Fruit fly (Drosophila melanogaster) whole organism, embryonic: Measurements from ENCODE around the gene Papss.

Experiments used
- Abd-B ChIP-seq: fragments of 200-800 bp; sonication (Bioruptor generic); optimal IDR thresholded peaks from 2 replicates; lab custom pipeline; 2018; ENCODE audit warnings: missing biosample characterization, mild to moderate bottlenecking, missing genetic modification characterization, moderate library complexity
- Bgb ChIP-seq: fragments of 200-800 bp; sonication (Bioruptor generic); IDR thresholded peaks from 2 replicates; pipeline ENCODE4 v1.3.6; 2022; ENCODE audit warnings: missing biosample characterization, missing genetic modification characterization; ENCODE audit not compliant: partially characterized antibody
- CG10209 ChIP-seq: fragments of 200-800 bp; sonication (Bioruptor generic); optimal IDR thresholded peaks from 3 replicates; lab custom pipeline; 2017; ENCODE audit warnings: missing biosample characterization, mild to moderate bottlenecking, missing genetic modification characterization, missing genetic modification reagents
- CG10431 ChIP-seq: fragments of 200-800 bp; sonication (Bioruptor generic); optimal IDR thresholded peaks from 3 replicates; lab custom pipeline; 2018; ENCODE audit warnings: missing biosample characterization, mild to moderate bottlenecking, missing genetic modification characterization
- CG12104 ChIP-seq: fragments of 200-800 bp; sonication (Bioruptor generic); optimal IDR thresholded peaks from 3 replicates; lab custom pipeline; 2016; ENCODE audit warnings: missing biosample characterization, missing genetic modification characterization
- CG12659 ChIP-seq: fragments of 200-800 bp; sonication (Bioruptor generic); optimal IDR thresholded peaks from 3 replicates; lab custom pipeline; 2017; ENCODE audit warnings: mild to moderate bottlenecking, missing biosample characterization, missing genetic modification reagents, missing genetic modification characterization
- CG13287 ChIP-seq: fragments of 200-800 bp; sonication (Bioruptor generic); IDR thresholded peaks from 2 replicates; pipeline ENCODE4 v1.3.6; 2022; ENCODE audit warnings: missing biosample characterization, missing genetic modification characterization; ENCODE audit not compliant: partially characterized antibody
- CG15479 ChIP-seq: fragments of 200-800 bp; sonication (Bioruptor generic); optimal IDR thresholded peaks from 3 replicates; lab custom pipeline; 2019; ENCODE audit warnings: missing biosample characterization, mild to moderate bottlenecking, missing genetic modification characterization, moderate library complexity
- CG15601 ChIP-seq: fragments of 200-800 bp; sonication (Bioruptor generic); optimal IDR thresholded peaks from 3 replicates; lab custom pipeline; 2019; ENCODE audit warnings: missing biosample characterization, mild to moderate bottlenecking, missing genetic modification characterization, moderate library complexity
- CG17186 ChIP-seq: fragments of 200-800 bp; sonication (Bioruptor generic); optimal IDR thresholded peaks from 3 replicates; lab custom pipeline; 2017; ENCODE audit warnings: missing biosample characterization, missing genetic modification reagents, missing genetic modification characterization
- CG17361 ChIP-seq: fragments of 200-800 bp; sonication (Bioruptor generic); IDR thresholded peaks from 3 replicates; pipeline ENCODE4 v1.3.6; 2022; ENCODE audit warnings: missing biosample characterization, missing genetic modification characterization
- CG17385 ChIP-seq: fragments of 200-800 bp; sonication (Bioruptor generic); optimal IDR thresholded peaks from 3 replicates; lab custom pipeline; 2018; ENCODE audit warnings: missing biosample characterization, mild to moderate bottlenecking, missing genetic modification characterization
- CG18011 ChIP-seq: fragments of 200-800 bp; sonication (Bioruptor generic); optimal IDR thresholded peaks from 2 replicates; lab custom pipeline; 2017; ENCODE audit warnings: missing biosample characterization, missing genetic modification characterization, mild to moderate bottlenecking, moderate library complexity, missing genotype
- CG18764 ChIP-seq: fragments of 200-800 bp; sonication (Bioruptor generic); optimal IDR thresholded peaks from 3 replicates; lab custom pipeline; 2016; ENCODE audit warnings: missing biosample characterization, missing genetic modification characterization
- CG2199 ChIP-seq: fragments of 200-800 bp; sonication (Bioruptor generic); IDR thresholded peaks from 3 replicates; pipeline ENCODE4 v1.3.6; 2022; ENCODE audit warnings: missing biosample characterization, missing genetic modification characterization
- CG31224 ChIP-seq: fragments of 200-800 bp; sonication (Bioruptor generic); IDR thresholded peaks from 2 replicates; pipeline ENCODE4 v1.3.6; 2022; ENCODE audit warnings: missing biosample characterization, missing genetic modification characterization
- CG3163 ChIP-seq: fragments of 200-800 bp; sonication (Bioruptor generic); optimal IDR thresholded peaks from 3 replicates; lab custom pipeline; 2016; ENCODE audit warnings: missing biosample characterization, missing genetic modification characterization
- CG42726 ChIP-seq: fragments of 200-800 bp; sonication (Bioruptor generic); IDR thresholded peaks from 2 replicates; pipeline ENCODE4 v1.3.6; 2022; ENCODE audit warnings: missing biosample characterization, missing genetic modification characterization; ENCODE audit not compliant: partially characterized antibody
- CG4360 ChIP-seq: fragments of 200-800 bp; sonication (Bioruptor generic); IDR thresholded peaks from 2 replicates; pipeline ENCODE4 v1.3.6; 2022; ENCODE audit warnings: missing biosample characterization, missing genetic modification characterization
- CG5953 ChIP-seq: fragments of 200-800 bp; sonication (Bioruptor generic); IDR thresholded peaks from 2 replicates; pipeline ENCODE4 v1.3.6; 2022; ENCODE audit warnings: missing biosample characterization, missing genetic modification characterization
- CG6654 ChIP-seq: fragments of 200-800 bp; sonication (Bioruptor generic); optimal IDR thresholded peaks from 2 replicates; lab custom pipeline; 2017; ENCODE audit warnings: missing biosample characterization, mild to moderate bottlenecking, missing genetic modification characterization
- CG7745 ChIP-seq: fragments of 200-800 bp; sonication (Bioruptor generic); optimal IDR thresholded peaks from 2 replicates; lab custom pipeline; 2018; ENCODE audit warnings: missing biosample characterization, mild to moderate bottlenecking, missing genetic modification characterization, moderate library complexity
- CG9797 ChIP-seq: fragments of 200-800 bp; sonication (Bioruptor generic); optimal IDR thresholded peaks from 3 replicates; lab custom pipeline; 2018; ENCODE audit warnings: missing biosample characterization, mild to moderate bottlenecking, missing genetic modification characterization
- Camta ChIP-seq: fragments of 200-800 bp; sonication (Bioruptor generic); optimal IDR thresholded peaks from 2 replicates; lab custom pipeline; 2016; ENCODE audit warnings: missing biosample characterization, missing genetic modification characterization
- D19B ChIP-seq: fragments of 200-800 bp; sonication (Bioruptor generic); optimal IDR thresholded peaks from 2 replicates; lab custom pipeline; 2017; ENCODE audit warnings: missing biosample characterization, mild to moderate bottlenecking, missing genetic modification characterization
- Dp ChIP-seq: fragments of 200-800 bp; sonication (Bioruptor generic); optimal IDR thresholded peaks from 2 replicates; lab custom pipeline; 2018; ENCODE audit warnings: missing biosample characterization, mild to moderate bottlenecking, missing genetic modification characterization, moderate library complexity
- Ets65A ChIP-seq: fragments of 200-800 bp; sonication (Bioruptor generic); peaks from one replicate; lab custom pipeline; 2016; ENCODE audit warnings: missing biosample characterization, missing genetic modification characterization
- MESR4 ChIP-seq: fragments of 200-800 bp; sonication (Bioruptor generic); optimal IDR thresholded peaks from 2 replicates; lab custom pipeline; 2018; ENCODE audit warnings: missing biosample characterization, mild to moderate bottlenecking, missing genetic modification characterization, moderate library complexity
- MTF-1 ChIP-seq: fragments of 200-800 bp; sonication (Bioruptor generic); optimal IDR thresholded peaks from 2 replicates; lab custom pipeline; 2018; ENCODE audit warnings: missing biosample characterization, mild to moderate bottlenecking, missing genetic modification characterization, borderline replicate concordance
- Ravus ChIP-seq: fragments of 200-800 bp; sonication (Bioruptor generic); IDR thresholded peaks from 2 replicates; pipeline ENCODE4 v1.3.6; 2022; ENCODE audit warnings: missing biosample characterization, missing genetic modification characterization
- Rx ChIP-seq: fragments of 200-800 bp; sonication (Bioruptor generic); IDR thresholded peaks from 2 replicates; pipeline ENCODE4 v1.3.6; 2022; ENCODE audit warnings: missing biosample characterization, missing genetic modification characterization
- Sox102F ChIP-seq: fragments of 200-800 bp; sonication (Bioruptor generic); optimal IDR thresholded peaks from 2 replicates; lab custom pipeline; 2018; ENCODE audit warnings: missing biosample characterization, mild to moderate bottlenecking, missing genetic modification characterization, moderate library complexity
- aop ChIP-seq: fragments of 200-800 bp; sonication (Bioruptor generic); IDR thresholded peaks from 2 replicates; pipeline ENCODE4 v1.3.6; 2022; ENCODE audit warnings: missing biosample characterization, missing genetic modification characterization
- cad ChIP-seq: fragments of >200 bp; optimal IDR thresholded peaks from 2 replicates; lab custom pipeline; 2017; ENCODE audit warnings: missing biosample characterization, missing genetic modification characterization
- ci ChIP-seq: fragments of 200-800 bp; sonication (Bioruptor generic); IDR thresholded peaks from 3 replicates; pipeline ENCODE4 v1.3.6; 2022; ENCODE audit warnings: missing biosample characterization, missing genetic modification characterization
- corto ChIP-seq: fragments of 200-800 bp; sonication (Bioruptor generic); optimal IDR thresholded peaks from 2 replicates; lab custom pipeline; 2016; ENCODE audit warnings: missing biosample characterization, mild to moderate bottlenecking, missing genetic modification characterization, moderate library complexity
- danr ChIP-seq: fragments of 200-800 bp; sonication (Bioruptor generic); IDR thresholded peaks from 2 replicates; pipeline ENCODE4 v1.3.6; 2022; ENCODE audit warnings: missing biosample characterization, missing genetic modification characterization
- ftz-f1 ChIP-seq: fragments of 200-800 bp; sonication (Bioruptor generic); optimal IDR thresholded peaks from 2 replicates; lab custom pipeline; 2016; ENCODE audit warnings: missing biosample characterization, missing genetic modification characterization
- kni ChIP-seq: fragments of 200-800 bp; sonication (Bioruptor generic); optimal IDR thresholded peaks from 3 replicates; lab custom pipeline; 2017; ENCODE audit warnings: mild to moderate bottlenecking, missing biosample characterization, missing genetic modification reagents, missing genetic modification characterization
- mirr ChIP-seq: fragments of 200-800 bp; sonication (Bioruptor generic); optimal IDR thresholded peaks from 3 replicates; lab custom pipeline; 2018; ENCODE audit warnings: missing biosample characterization, mild to moderate bottlenecking, missing genetic modification characterization
- nom ChIP-seq: fragments of 200-800 bp; sonication (Bioruptor generic); optimal IDR thresholded peaks from 2 replicates; lab custom pipeline; 2017; ENCODE audit warnings: missing biosample characterization, missing genetic modification characterization, mild to moderate bottlenecking, moderate library complexity, missing genetic modification reagents
- oc ChIP-seq: fragments of 200-800 bp; sonication (Bioruptor generic); optimal IDR thresholded peaks from 2 replicates; lab custom pipeline; 2018; ENCODE audit warnings: missing biosample characterization, mild to moderate bottlenecking, missing genetic modification characterization, moderate library complexity
- otp ChIP-seq: fragments of 200-800 bp; sonication (Bioruptor generic); IDR thresholded peaks from 3 replicates; pipeline ENCODE4, ENCODE4 v1.3.6; 2022; ENCODE audit warnings: missing biosample characterization, missing genetic modification characterization
- sens ChIP-seq: fragments of 200-800 bp; sonication (Bioruptor generic); peaks from one replicate; lab custom pipeline; 2016; ENCODE audit warnings: missing biosample characterization, missing genetic modification characterization
- tll ChIP-seq, 2 experiments: fragments of 200-800 bp in 1 of 2; fragments of >200 bp in 1 of 2; sonication (Bioruptor generic) in 1 of 2; optimal IDR thresholded peaks; 2 replicates each; lab custom pipeline; 2017 to 2019; ENCODE audit warnings: missing biosample characterization in 2 of 2, missing genetic modification characterization in 2 of 2, mild to moderate bottlenecking in 1 of 2, moderate library complexity in 1 of 2
- twi ChIP-seq: fragments of 200-800 bp; optimal IDR thresholded peaks from 2 replicates; lab custom pipeline; 2019; ENCODE audit warnings: missing biosample characterization, mild to moderate bottlenecking, missing genetic modification characterization, moderate library complexity
- unc-4 ChIP-seq: fragments of 200-800 bp; sonication (Bioruptor generic); IDR thresholded peaks from 2 replicates; pipeline ENCODE4 v1.3.6; 2022; ENCODE audit warnings: missing biosample characterization, missing genetic modification characterization; ENCODE audit not compliant: partially characterized antibody
- zen ChIP-seq: fragments of 200-800 bp; sonication (Bioruptor generic); optimal IDR thresholded peaks from 3 replicates; lab custom pipeline; 2018; ENCODE audit warnings: missing biosample characterization, mild to moderate bottlenecking, missing genetic modification characterization, moderate library complexity

The Papss gene

dm6 chr3L:19861215-19861614, 16.1 kb downstream of the Papss start (continued):
- TF ChIP-seq ftz-f1 (GFP tag; lab: Kevin White, UChicago): peak; percentile 70
- no peak for TF ChIP-seq Rx (GFP tag; lab: Robert Waterston, UW)
- peak; percentile 45 for TF ChIP-seq CG17186
- peak; percentile 8 for TF ChIP-seq CG17385 (GFP tag; lab: Kevin White, UChicago)
- TF ChIP-seq Dp (GFP tag; lab: Kevin White, UChicago): peak; percentile 96
- peak; percentile 30 for TF ChIP-seq MTF-1
- TF ChIP-seq CG17361 (GFP tag; lab: Robert Waterston, UW): 0 out of 3 replicates have a peak, but pooled peaks have one; percentile 11
- peak; percentile 39 for TF ChIP-seq twi (tag; lab: Kevin White, UChicago)
- no peak for TF ChIP-seq CG3163 (GFP tag; lab: Kevin White, UChicago)
- no peak for TF ChIP-seq D19B (GFP tag; lab: Kevin White, UChicago)
- 0 out of 2 replicates have a peak, but pooled peaks have one; percentile 23 for TF ChIP-seq unc-4 (GFP tag; lab: Robert Waterston, UW)
- peak; percentile 47; the same call in 1 of the 2 replicates for TF ChIP-seq Bgb
- TF ChIP-seq nom (GFP tag; lab: Kevin White, UChicago): peak; percentile 44
- peak; percentile 61; the same call in 1 of the 2 replicates for TF ChIP-seq CG13287 (GFP tag; lab: Robert Waterston, UW)
- TF ChIP-seq aop (GFP tag; lab: Robert Waterston, UW): no peak
- TF ChIP-seq tll (GFP tag; optimal IDR thresholded peaks at IDR 0.05; lab: Kevin White, UChicago): peak in 1 of 2 experiments; percentile 19
- TF ChIP-seq mirr (GFP tag; lab: Kevin White, UChicago): peak; percentile 38
- peak; percentile 24 for TF ChIP-seq CG10209 (GFP tag; lab: Kevin White, UChicago)
- no peak for TF ChIP-seq CG6654 (GFP tag; lab: Kevin White, UChicago)
- TF ChIP-seq kni: peak; percentile 14
- no peak for TF ChIP-seq CG12104 (GFP tag; lab: Kevin White, UChicago)
- peak; percentile 37 for TF ChIP-seq zen (tag; lab: Kevin White, UChicago)
- no peak for TF ChIP-seq Sox102F (GFP tag; lab: Kevin White, UChicago)
- TF ChIP-seq CG7745 (tag; lab: Kevin White, UChicago): no peak
- TF ChIP-seq CG18011: peak; percentile 31
- no peak for TF ChIP-seq Ravus (GFP tag; lab: Robert Waterston, UW)
- TF ChIP-seq CG12659: peak; percentile 30
- peak; percentile 13; the same call in 1 of the 2 replicates for TF ChIP-seq CG4360
- no peak for TF ChIP-seq CG18764 (GFP tag; lab: Kevin White, UChicago)
- TF ChIP-seq CG9797: peak; percentile 49
- TF ChIP-seq, all 482 proteins: peak for 112

DNA sequence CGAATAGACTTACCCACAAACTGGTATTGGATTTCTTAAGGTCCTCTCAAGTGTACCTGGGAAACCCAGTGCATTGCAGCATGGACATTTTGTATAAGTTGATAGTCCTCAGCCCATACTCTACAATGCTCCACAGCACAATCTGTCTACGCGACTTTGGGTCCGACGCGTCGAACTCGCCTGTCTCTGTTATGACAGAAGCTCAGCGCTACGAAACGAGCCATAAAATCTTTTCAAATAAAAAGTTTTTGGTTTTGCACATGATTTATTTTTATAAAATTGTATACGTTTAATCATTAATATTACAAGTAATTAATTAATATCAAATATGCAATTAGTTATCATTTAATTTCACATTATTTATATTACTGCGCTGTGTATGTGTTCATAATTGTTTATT, 22.1 kb downstream of the Papss start:
- peak; percentile 48 for TF ChIP-seq Ets65A (GFP tag; lab: Kevin White, UChicago)
- peak; percentile 69 for TF ChIP-seq cad
- TF ChIP-seq CG18011: peak; percentile 95
- no peak for TF ChIP-seq Abd-B (GFP tag; lab: Kevin White, UChicago)
- TF ChIP-seq CG15601 (tag; lab: Kevin White, UChicago): no peak

- TF ChIP-seq oc (no peak), corto (GFP tag; lab: Kevin White, UChicago) (no peak), sens (peak; percentile 53), MESR4 (GFP tag; lab: Kevin White, UChicago) (no peak), CG15479 (GFP tag; lab: Kevin White, UChicago) (no peak), danr (GFP tag; lab: Robert Waterston, UW) (no peak), otp (GFP tag; lab: Robert Waterston, UW) (no peak), Camta (GFP tag; lab: Kevin White, UChicago) (no peak), CG5953 (GFP tag; lab: Robert Waterston, UW) (no peak), CG2199 (0 out of 3 replicates have a peak, but pooled peaks have one; percentile 8), ci (GFP tag; lab: Robert Waterston, UW) (0 out of 3 replicates have a peak, but pooled peaks have one; percentile 7), CG42726 (GFP tag; lab: Robert Waterston, UW) (no peak), MTF-1 (no peak), CG13287 (GFP tag; lab: Robert Waterston, UW) (no peak), CG31224 (GFP tag; lab: Robert Waterston, UW) (no peak), CG10431 (GFP tag; lab: Kevin White, UChicago) (no peak)
Observed at dm6 chr3L:19869698-19870097, 24.6 kb downstream of the Papss start.
